Fruit fly (Drosophila melanogaster): ENCODE data around the gene frac.

frac gene

dm6 chr3L:7530461-7531338 is 31.7 kb upstream of the frac start:
- TF ChIP-seq CG9948 (tag; optimal IDR thresholded peaks at IDR 0.05) (no peak), EcR (GFP tag; optimal IDR thresholded peaks at IDR 0.05) (peak; percentile 87), Pif1A (GFP tag; optimal IDR thresholded peaks at IDR 0.05) (no peak), CG34367 (tag; optimal IDR thresholded peaks at IDR 0.05) (no peak), CG32121 (GFP tag; IDR thresholded peaks at IDR 0.05) (0 out of 2 replicates have a peak, but pooled peaks have one; percentile 14)

dm6 chr3L:7539736-7540135 is 22.7 kb upstream of the frac start, which contains the start of gene CG16998:
Gene CG16998, minus strand, starts transcription at chr3L:7539836.
- TF ChIP-seq Ets98B (GFP tag; IDR thresholded peaks at IDR 0.05) = no peak
- TF ChIP-seq fd96Ca (GFP tag; IDR thresholded peaks at IDR 0.05) = no peak
- TF ChIP-seq CG14655 (GFP tag; optimal IDR thresholded peaks at IDR 0.05) = no peak

- TF ChIP-seq CG4496 (GFP tag; IDR thresholded peaks at IDR 0.05) (no peak), gl (tag; optimal IDR thresholded peaks at IDR 0.05) (no peak), D1 (tag; optimal IDR thresholded peaks at IDR 0.05) (no peak), rn (GFP tag; IDR thresholded peaks at IDR 0.05) (no peak), CG32121 (GFP tag; IDR thresholded peaks at IDR 0.05) (no peak), CG12605 (GFP tag; IDR thresholded peaks at IDR 0.05) (no peak), CG10348 (GFP tag; IDR thresholded peaks at IDR 0.05) (no peak), fd96Ca (GFP tag; IDR thresholded peaks at IDR 0.05) (no peak), CG15710 (tag; optimal IDR thresholded peaks at IDR 0.05) (no peak), CG9948 (tag; optimal IDR thresholded peaks at IDR 0.05) (no peak), CG8159 (tag; optimal IDR thresholded peaks at IDR 0.05) (no peak), Snoo (tag; optimal IDR thresholded peaks at IDR 0.05) (no peak), CG13204 (GFP tag; optimal IDR thresholded peaks at IDR 0.05) (no peak), CG8301 (tag; optimal IDR thresholded peaks at IDR 0.05) (no peak), Pif1B (GFP tag; optimal IDR thresholded peaks at IDR 0.05) (no peak), EcR (GFP tag; optimal IDR thresholded peaks at IDR 0.05) (no peak), Ets98B (GFP tag; IDR thresholded peaks at IDR 0.05) (no peak)
Measured at dm6 chr3L:7541068-7541467, 21.3 kb upstream of the frac start, which contains the start of gene CG32374. Gene CG32374, minus strand, starts transcription at chr3L:7541168.

- TF ChIP-seq CG9948 (tag; optimal IDR thresholded peaks at IDR 0.05) (no peak), CG15710 (tag; optimal IDR thresholded peaks at IDR 0.05) (no peak), CG17806 (tag; optimal IDR thresholded peaks at IDR 0.05) (no peak), gl (tag; optimal IDR thresholded peaks at IDR 0.05) (no peak), fd96Ca (GFP tag; IDR thresholded peaks at IDR 0.05) (no peak)
Measured at dm6 chr3L:7542357-7542756, 20.1 kb upstream of the frac start, which contains the start of gene CG32376. Gene CG32376, minus strand, starts transcription at chr3L:7542457.

dm6 chr3L:7544639-7545183 is 17.7 kb upstream of the frac start:
- TF ChIP-seq CG32121 (GFP tag; IDR thresholded peaks at IDR 0.05) (0 out of 2 replicates have a peak, but pooled peaks have one; percentile 11), CG9948 (tag; optimal IDR thresholded peaks at IDR 0.05) (no peak), Pif1B (GFP tag; optimal IDR thresholded peaks at IDR 0.05) (no peak), CG15710 (tag; optimal IDR thresholded peaks at IDR 0.05) (no peak), CG10348 (GFP tag; IDR thresholded peaks at IDR 0.05) (no peak), Pif1A (GFP tag; optimal IDR thresholded peaks at IDR 0.05) (no peak), CG4496 (GFP tag; IDR thresholded peaks at IDR 0.05) (no peak)

- no peak for TF ChIP-seq CG8301 (tag; optimal IDR thresholded peaks at IDR 0.05)
- no peak for TF ChIP-seq rn (GFP tag; IDR thresholded peaks at IDR 0.05)
- TF ChIP-seq fd96Ca (GFP tag; IDR thresholded peaks at IDR 0.05) = no peak
- no peak for TF ChIP-seq CG12605 (GFP tag; IDR thresholded peaks at IDR 0.05)
- TF ChIP-seq CG34367 (tag; optimal IDR thresholded peaks at IDR 0.05) = no peak
- no peak for TF ChIP-seq CG9948 (tag; optimal IDR thresholded peaks at IDR 0.05)
- TF ChIP-seq D1 (tag; optimal IDR thresholded peaks at IDR 0.05) = no peak
- TF ChIP-seq CG32121 (GFP tag; IDR thresholded peaks at IDR 0.05) = no peak
- no peak for TF ChIP-seq Snoo (tag; optimal IDR thresholded peaks at IDR 0.05)
- no peak for TF ChIP-seq CG4496 (GFP tag; IDR thresholded peaks at IDR 0.05)
- TF ChIP-seq Pif1B (GFP tag; optimal IDR thresholded peaks at IDR 0.05) = no peak
- no peak for TF ChIP-seq EcR (GFP tag; optimal IDR thresholded peaks at IDR 0.05)
- TF ChIP-seq CG13204 (GFP tag; optimal IDR thresholded peaks at IDR 0.05) = no peak
- no peak for TF ChIP-seq CG15710 (tag; optimal IDR thresholded peaks at IDR 0.05)
- no peak for TF ChIP-seq gl (tag; optimal IDR thresholded peaks at IDR 0.05)
- TF ChIP-seq Ets98B (GFP tag; IDR thresholded peaks at IDR 0.05) = no peak
- TF ChIP-seq CG10348 (GFP tag; IDR thresholded peaks at IDR 0.05) = no peak
- TF ChIP-seq CG17806 (tag; optimal IDR thresholded peaks at IDR 0.05) = no peak
Measured at dm6 chr3L:7545562-7545961, 16.8 kb upstream of the frac start.

dm6 chr3L:7550225-7550624 is 12.2 kb upstream of the frac start:
- TF ChIP-seq CG15710 (tag; optimal IDR thresholded peaks at IDR 0.05) = no peak
- TF ChIP-seq gl (tag; optimal IDR thresholded peaks at IDR 0.05) = no peak
- peak; percentile 11 for TF ChIP-seq CG14655 (GFP tag; optimal IDR thresholded peaks at IDR 0.05)
- TF ChIP-seq CG34367 (tag; optimal IDR thresholded peaks at IDR 0.05) = no peak
- no peak for TF ChIP-seq CG12605 (GFP tag; IDR thresholded peaks at IDR 0.05)
- peak; percentile 46 for TF ChIP-seq Pif1B (GFP tag; optimal IDR thresholded peaks at IDR 0.05)
- TF ChIP-seq rn (GFP tag; IDR thresholded peaks at IDR 0.05) = peak; percentile 6; the same call in 1 of the 2 replicates
- TF ChIP-seq CG8159 (tag; optimal IDR thresholded peaks at IDR 0.05) = no peak
- TF ChIP-seq CG4496 (GFP tag; IDR thresholded peaks at IDR 0.05) = peak; percentile 79
- peak; percentile 65 for TF ChIP-seq Ets98B (GFP tag; IDR thresholded peaks at IDR 0.05)
- peak; percentile 51 for TF ChIP-seq Pif1A (GFP tag; optimal IDR thresholded peaks at IDR 0.05)
- peak; percentile 69 for TF ChIP-seq fd96Ca (GFP tag; IDR thresholded peaks at IDR 0.05)
- TF ChIP-seq Snoo (tag; optimal IDR thresholded peaks at IDR 0.05) = no peak
- TF ChIP-seq CG8301 (tag; optimal IDR thresholded peaks at IDR 0.05) = peak; percentile 25
- no peak for TF ChIP-seq CG9948 (tag; optimal IDR thresholded peaks at IDR 0.05)
- TF ChIP-seq CG17806 (tag; optimal IDR thresholded peaks at IDR 0.05) = no peak
- TF ChIP-seq EcR (GFP tag; optimal IDR thresholded peaks at IDR 0.05) = no peak
- TF ChIP-seq CG10348 (GFP tag; IDR thresholded peaks at IDR 0.05) = no peak
- no peak for TF ChIP-seq D1 (tag; optimal IDR thresholded peaks at IDR 0.05)
- TF ChIP-seq CG13204 (GFP tag; optimal IDR thresholded peaks at IDR 0.05) = no peak
- TF ChIP-seq CG32121 (GFP tag; IDR thresholded peaks at IDR 0.05) = peak; percentile 35; the same call in 1 of the 2 replicates

All from whole organism, pupa.